Fruit fly (Drosophila melanogaster) whole organism, embryonic: Measurements from ENCODE around the gene CG43245.

Experiments used
- Abd-B ChIP-seq: fragments of 200-800 bp; sonication (Bioruptor generic); optimal IDR thresholded peaks from 2 replicates; lab custom pipeline; 2018; ENCODE audit warnings: missing biosample characterization, mild to moderate bottlenecking, missing genetic modification characterization, moderate library complexity
- Ada2b ChIP-seq: fragments of 200-800 bp; sonication (Bioruptor generic); IDR thresholded peaks from 2 replicates; pipeline ENCODE4 v1.3.6; 2022; ENCODE audit warnings: missing biosample characterization, missing genetic modification characterization
- Bteb2 ChIP-seq: fragments of 200-800 bp; sonication (Bioruptor generic); optimal IDR thresholded peaks from 2 replicates; lab custom pipeline; 2016; ENCODE audit warnings: missing biosample characterization, missing genetic modification characterization
- CG10431 ChIP-seq: fragments of 200-800 bp; sonication (Bioruptor generic); optimal IDR thresholded peaks from 3 replicates; lab custom pipeline; 2018; ENCODE audit warnings: missing biosample characterization, mild to moderate bottlenecking, missing genetic modification characterization
- CG11456 ChIP-seq: fragments of 200-800 bp; sonication (Bioruptor generic); IDR thresholded peaks from 3 replicates; pipeline ENCODE4 v1.3.6; 2022; ENCODE audit warnings: missing biosample characterization, missing genetic modification characterization
- CG11560 ChIP-seq: fragments of 200-800 bp; sonication (Bioruptor generic); IDR thresholded peaks from 3 replicates; pipeline ENCODE4 v1.3.6; 2022; ENCODE audit warnings: missing biosample characterization, missing genetic modification characterization
- CG13287 ChIP-seq: fragments of 200-800 bp; sonication (Bioruptor generic); IDR thresholded peaks from 2 replicates; pipeline ENCODE4 v1.3.6; 2022; ENCODE audit warnings: missing biosample characterization, missing genetic modification characterization; ENCODE audit not compliant: partially characterized antibody
- CG16813 ChIP-seq: fragments of 200-800 bp; sonication (Bioruptor generic); IDR thresholded peaks from 3 replicates; pipeline ENCODE4 v1.3.6; 2022; ENCODE audit warnings: missing biosample characterization, missing genetic modification characterization; ENCODE audit not compliant: partially characterized antibody
- CG30020 ChIP-seq: fragments of 200-800 bp; optimal IDR thresholded peaks from 2 replicates; lab custom pipeline; 2019; ENCODE audit warnings: missing biosample characterization, mild to moderate bottlenecking, missing genetic modification characterization, moderate library complexity
- CG30403 ChIP-seq: fragments of 200-800 bp; sonication (Bioruptor generic); optimal IDR thresholded peaks from 3 replicates; lab custom pipeline; 2016; ENCODE audit warnings: missing biosample characterization, missing genetic modification characterization
- CG32772 ChIP-seq: fragments of 200-800 bp; sonication (Bioruptor generic); IDR thresholded peaks from 2 replicates; pipeline ENCODE4 v1.3.6; 2022; ENCODE audit warnings: missing biosample characterization, missing genetic modification characterization
- CG34224 ChIP-seq: fragments of 200-800 bp; sonication (Bioruptor generic); IDR thresholded peaks from 3 replicates; pipeline ENCODE4 v1.3.6; 2022; ENCODE audit warnings: missing biosample characterization, missing genetic modification characterization; ENCODE audit not compliant: partially characterized antibody
- CG34376 ChIP-seq: fragments of 200-800 bp; sonication (Bioruptor generic); optimal IDR thresholded peaks from 2 replicates; lab custom pipeline; 2018; ENCODE audit warnings: missing biosample characterization, mild to moderate bottlenecking, missing genetic modification characterization
- CG4360 ChIP-seq: fragments of 200-800 bp; sonication (Bioruptor generic); IDR thresholded peaks from 2 replicates; pipeline ENCODE4 v1.3.6; 2022; ENCODE audit warnings: missing biosample characterization, missing genetic modification characterization
- CG6854 ChIP-seq: fragments of 200-800 bp; sonication (Bioruptor generic); optimal IDR thresholded peaks from 3 replicates; lab custom pipeline; 2017; ENCODE audit warnings: missing biosample characterization, mild to moderate bottlenecking, missing genetic modification characterization
- CG7372 ChIP-seq: fragments of 200-800 bp; sonication (Bioruptor generic); IDR thresholded peaks from 2 replicates; pipeline ENCODE4 v1.3.6; 2022; ENCODE audit warnings: missing biosample characterization, missing genetic modification characterization
- CG8089 ChIP-seq: fragments of 200-800 bp; sonication (Bioruptor generic); optimal IDR thresholded peaks from 3 replicates; lab custom pipeline; 2016; ENCODE audit warnings: missing biosample characterization, missing genetic modification characterization
- CG8290 ChIP-seq, 3 experiments: fragments of 200-800 bp; sonication (Bioruptor generic); optimal IDR thresholded peaks; 2 replicates each; lab custom pipeline; 2016 to 2019; ENCODE audit warnings: missing biosample characterization in 3 of 3, missing genetic modification characterization in 3 of 3, mild to moderate bottlenecking in 2 of 3, moderate library complexity in 1 of 3
- CTCF ChIP-seq: fragments of 200-800 bp; sonication (Bioruptor generic); optimal IDR thresholded peaks from 2 replicates; lab custom pipeline; 2017; ENCODE audit warnings: missing biosample characterization, mild to moderate bottlenecking, missing genetic modification characterization, moderate library complexity
- Dek ChIP-seq: fragments of 200-800 bp; sonication (Bioruptor generic); optimal IDR thresholded peaks from 3 replicates; lab custom pipeline; 2019; ENCODE audit warnings: missing biosample characterization, mild to moderate bottlenecking, missing genetic modification characterization, moderate library complexity
- E2f2 ChIP-seq: fragments of 200-800 bp; sonication (Bioruptor generic); IDR thresholded peaks from 2 replicates; pipeline ENCODE4 v1.3.6; 2022; ENCODE audit warnings: missing biosample characterization, missing genetic modification characterization
- H2.0 ChIP-seq: fragments of 200-800 bp; sonication (Bioruptor generic); IDR thresholded peaks from 2 replicates; pipeline ENCODE4 v1.3.6; 2022; ENCODE audit warnings: missing biosample characterization, missing genetic modification characterization
- Hand ChIP-seq: fragments of 200-800 bp; sonication (Bioruptor generic); optimal IDR thresholded peaks from 2 replicates; lab custom pipeline; 2017; ENCODE audit warnings: mild to moderate bottlenecking, missing biosample characterization, missing genetic modification reagents, missing genetic modification characterization
- Lpt ChIP-seq: fragments of >200 bp; optimal IDR thresholded peaks from 2 replicates; lab custom pipeline; 2018; ENCODE audit warnings: missing biosample characterization, missing genetic modification characterization
- Mad ChIP-seq: fragments of 200-800 bp; sonication (Bioruptor generic); optimal IDR thresholded peaks from 2 replicates; lab custom pipeline; 2016; ENCODE audit warnings: missing biosample characterization, missing genetic modification characterization
- Mrtf ChIP-seq: fragments of 200-800 bp; sonication (Bioruptor generic); IDR thresholded peaks from 3 replicates; pipeline ENCODE4 v1.3.6; 2022; ENCODE audit warnings: missing biosample characterization, missing genetic modification characterization
- Pdp1 ChIP-seq, 2 experiments: fragments of 200-800 bp; sonication (Bioruptor generic); optimal IDR thresholded peaks; 3 replicates each; lab custom pipeline; 2016; ENCODE audit warnings: missing biosample characterization in 2 of 2, missing genetic modification characterization in 2 of 2, mild to moderate bottlenecking in 1 of 2, moderate library complexity in 1 of 2
- Xbp1 ChIP-seq: fragments of 200-800 bp; sonication (Bioruptor generic); optimal IDR thresholded peaks from 3 replicates; lab custom pipeline; 2016; ENCODE audit warnings: missing biosample characterization, mild to moderate bottlenecking, missing genetic modification characterization
- ara ChIP-seq: fragments of 200-800 bp; sonication (Bioruptor generic); IDR thresholded peaks from 2 replicates; pipeline ENCODE4 v1.3.6; 2022; ENCODE audit warnings: missing biosample characterization, missing genetic modification characterization
- bsh ChIP-seq, 2 experiments: fragments of 200-800 bp; sonication (Bioruptor generic); optimal IDR thresholded peaks; 2 replicates each; lab custom pipeline; 2017 to 2018; ENCODE audit warnings: mild to moderate bottlenecking in 2 of 2, missing biosample characterization in 2 of 2, missing genetic modification characterization in 2 of 2, moderate library complexity in 1 of 2
- caup ChIP-seq: fragments of 200-800 bp; sonication (Bioruptor generic); optimal IDR thresholded peaks from 3 replicates; lab custom pipeline; 2017; ENCODE audit warnings: missing biosample characterization, mild to moderate bottlenecking, missing genetic modification characterization, moderate library complexity; ENCODE audit not compliant: severe bottlenecking
- chinmo ChIP-seq: fragments of 200-800 bp; sonication (Bioruptor generic); IDR thresholded peaks from 4 replicates; pipeline ENCODE4 v1.3.6; 2022; ENCODE audit warnings: missing biosample characterization, missing genetic modification characterization; ENCODE audit not compliant: partially characterized antibody
- croc ChIP-seq: fragments of 200-800 bp; sonication (Bioruptor generic); conservative IDR thresholded peaks from 3 replicates; pipeline ENCODE4 v1.3.6; 2022; ENCODE audit warnings: missing biosample characterization, missing genetic modification characterization
- emc ChIP-seq: fragments of 200-800 bp; sonication (Bioruptor generic); optimal IDR thresholded peaks from 2 replicates; lab custom pipeline; 2016; ENCODE audit warnings: missing biosample characterization, missing genetic modification characterization
- fd102C ChIP-seq: fragments of 200-800 bp; sonication (Bioruptor generic); optimal IDR thresholded peaks from 2 replicates; lab custom pipeline; 2018; ENCODE audit warnings: missing biosample characterization, mild to moderate bottlenecking, missing genetic modification characterization, moderate library complexity
- ftz-f1 ChIP-seq: fragments of 200-800 bp; sonication (Bioruptor generic); optimal IDR thresholded peaks from 2 replicates; lab custom pipeline; 2016; ENCODE audit warnings: missing biosample characterization, missing genetic modification characterization
- gem ChIP-seq: fragments of 200-800 bp; sonication (Bioruptor generic); optimal IDR thresholded peaks from 2 replicates; lab custom pipeline; 2019; ENCODE audit warnings: missing biosample characterization, mild to moderate bottlenecking, missing genetic modification characterization, moderate library complexity
- gsb ChIP-seq: fragments of 200-800 bp; sonication (Bioruptor generic); IDR thresholded peaks from 2 replicates; pipeline ENCODE4 v1.3.6; 2022; ENCODE audit warnings: missing biosample characterization, missing genetic modification characterization
- hth ChIP-seq: fragments of >200 bp; optimal IDR thresholded peaks from 2 replicates; lab custom pipeline; 2017; ENCODE audit warnings: inconsistent platforms
- inv ChIP-seq: fragments of 200-800 bp; sonication (Bioruptor generic); IDR thresholded peaks from 2 replicates; pipeline ENCODE4 v1.3.6; 2022; ENCODE audit warnings: missing biosample characterization, missing genetic modification characterization; ENCODE audit not compliant: partially characterized antibody
- jing ChIP-seq: fragments of 200-800 bp; sonication (Bioruptor generic); optimal IDR thresholded peaks from 2 replicates; lab custom pipeline; 2018; ENCODE audit warnings: missing biosample characterization, mild to moderate bottlenecking, missing genetic modification characterization
- jumu ChIP-seq: fragments of 200-800 bp; sonication (Bioruptor generic); optimal IDR thresholded peaks from 3 replicates; lab custom pipeline; 2016; ENCODE audit warnings: missing biosample characterization, missing genetic modification characterization
- lilli ChIP-seq: fragments of 200-800 bp; sonication (Bioruptor generic); optimal IDR thresholded peaks from 3 replicates; lab custom pipeline; 2016; ENCODE audit warnings: missing biosample characterization, missing genetic modification characterization
- nerfin-1 ChIP-seq: fragments of 200-800 bp; sonication (Bioruptor generic); optimal IDR thresholded peaks from 3 replicates; lab custom pipeline; 2019; ENCODE audit warnings: missing biosample characterization, mild to moderate bottlenecking, missing genetic modification characterization, moderate library complexity
- org-1 ChIP-seq: fragments of 200-800 bp; sonication (Bioruptor generic); optimal IDR thresholded peaks from 2 replicates; lab custom pipeline; 2017; ENCODE audit warnings: missing biosample characterization, missing genetic modification characterization
- sisA ChIP-seq: fragments of 200-800 bp; sonication (Bioruptor generic); IDR thresholded peaks from 2 replicates; pipeline ENCODE4 v1.3.6; 2022; ENCODE audit warnings: missing biosample characterization, missing genetic modification characterization
- so ChIP-seq: fragments of 200-800 bp; sonication (Bioruptor generic); IDR thresholded peaks from 3 replicates; pipeline ENCODE4 v1.3.6; 2022; ENCODE audit warnings: missing biosample characterization, missing genetic modification characterization
- tx ChIP-seq: fragments of 200-800 bp; sonication (Bioruptor generic); optimal IDR thresholded peaks from 2 replicates; lab custom pipeline; 2016; ENCODE audit warnings: missing biosample characterization, missing genetic modification characterization
- vfl ChIP-seq: fragments of 200-800 bp; sonication (Bioruptor generic); optimal IDR thresholded peaks from 2 replicates; lab custom pipeline; 2016; ENCODE audit warnings: missing biosample characterization, missing genetic modification characterization
- zen2 ChIP-seq: fragments of 200-800 bp; sonication (Bioruptor generic); IDR thresholded peaks from 3 replicates; pipeline ENCODE4 v1.3.6; 2022; ENCODE audit warnings: missing biosample characterization, missing genetic modification characterization; ENCODE audit not compliant: partially characterized antibody
- zfh1 ChIP-seq: fragments of 200-800 bp; sonication (Bioruptor generic); IDR thresholded peaks from 3 replicates; pipeline ENCODE4 v1.3.6; 2022; ENCODE audit warnings: missing biosample characterization, missing genetic modification characterization

Gene CG43245

DNA sequence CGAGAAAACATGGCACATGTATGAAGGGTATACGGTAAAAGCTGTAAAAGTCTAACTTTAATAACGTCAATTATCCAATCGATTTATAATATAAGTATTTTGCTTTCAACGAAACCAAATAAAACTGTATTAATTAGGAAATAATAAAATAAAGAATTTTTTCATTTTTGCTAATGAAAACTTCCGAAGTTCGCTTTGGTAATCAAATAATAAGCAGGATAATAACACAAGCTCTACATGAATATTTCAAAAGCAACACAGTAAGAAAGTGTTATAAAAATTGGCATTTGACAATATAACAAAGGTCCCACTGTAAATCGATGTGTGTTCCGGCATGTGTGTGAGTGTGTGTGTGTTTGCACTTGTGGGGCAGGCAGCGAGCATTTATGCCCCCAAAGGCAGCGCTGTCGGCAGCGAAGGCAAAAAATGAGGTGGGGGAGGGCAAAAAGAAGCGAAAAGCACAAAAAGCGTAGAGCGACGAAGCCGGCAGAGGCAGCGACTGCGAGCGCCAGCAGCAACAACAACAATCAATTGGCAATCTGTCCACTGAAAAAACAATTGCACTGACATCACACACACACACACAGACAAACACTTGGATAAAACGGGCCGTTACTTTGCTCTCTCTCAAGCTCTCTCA, 35.1 kb upstream of the CG43245 start (continued):
- TF ChIP-seq ara (GFP tag; lab: Robert Waterston, UW) (no peak), caup (no peak), bsh (GFP tag; optimal IDR thresholded peaks at IDR 0.05; lab: Kevin White, UChicago) (no peak), zfh1 (GFP tag; lab: Robert Waterston, UW) (no peak), CG34224 (GFP tag; lab: Robert Waterston, UW) (no peak), CG8290 (GFP tag; optimal IDR thresholded peaks at IDR 0.05; lab: Kevin White, UChicago) (no peak), CG8290 (tag; optimal IDR thresholded peaks at IDR 0.05; lab: Kevin White, UChicago) (no peak), CG13287 (GFP tag; lab: Robert Waterston, UW) (no peak), jing (no peak), CG6854 (GFP tag; lab: Kevin White, UChicago) (no peak), CG8089 (GFP tag; lab: Kevin White, UChicago) (no peak), gsb (GFP tag; lab: Robert Waterston, UW) (no peak), H2.0 (GFP tag; lab: Robert Waterston, UW) (no peak), Dek (tag; lab: Kevin White, UChicago) (no peak), CG7372 (GFP tag; lab: Robert Waterston, UW) (no peak), Abd-B (GFP tag; lab: Kevin White, UChicago) (peak; percentile 11), CG11560 (tag; lab: Robert Waterston, UW) (no peak), so (GFP tag; lab: Robert Waterston, UW) (no peak), org-1 (GFP tag; lab: Kevin White, UChicago) (no peak), CG11456 (GFP tag; lab: Robert Waterston, UW) (no peak), jumu (GFP tag; lab: Kevin White, UChicago) (no peak), Ada2b (GFP tag; lab: Robert Waterston, UW) (no peak), CG32772 (GFP tag; lab: Robert Waterston, UW) (peak; percentile 36; the same call in 1 of the 2 replicates), CG30403 (GFP tag; lab: Kevin White, UChicago) (no peak), hth (no peak), fd102C (no peak), sisA (GFP tag; lab: Robert Waterston, UW) (no peak), Bteb2 (no peak), Hand (GFP tag; lab: Kevin White, UChicago) (no peak), CG10431 (GFP tag; lab: Kevin White, UChicago) (no peak), tx (GFP tag; lab: Kevin White, UChicago) (no peak), vfl (no peak), CG30020 (tag; lab: Kevin White, UChicago) (no peak), Xbp1 (GFP tag; lab: Kevin White, UChicago) (no peak), Pdp1 (GFP tag; optimal IDR thresholded peaks at IDR 0.05; lab: Kevin White, UChicago) (no peak), Lpt (GFP tag; lab: Kevin White, UChicago) (no peak), inv (GFP tag; lab: Robert Waterston, UW) (no peak), nerfin-1 (tag; lab: Kevin White, UChicago) (no peak), CG34376 (GFP tag; lab: Kevin White, UChicago) (no peak), croc (GFP tag; lab: Robert Waterston, UW) (no peak), E2f2 (GFP tag; lab: Robert Waterston, UW) (no peak), ftz-f1 (GFP tag; lab: Kevin White, UChicago) (no peak), CG16813 (GFP tag; lab: Robert Waterston, UW) (no peak), emc (GFP tag; lab: Kevin White, UChicago) (no peak), Mrtf (GFP tag; lab: Robert Waterston, UW) (no peak), zen2 (GFP tag; lab: Robert Waterston, UW) (no peak; the same call in 2 of the 3 replicates), CTCF (no peak), Mad (GFP tag; lab: Kevin White, UChicago) (no peak), gem (tag; lab: Kevin White, UChicago) (peak; percentile 47), chinmo (peak; percentile 94; the same call in 3 of the 4 replicates), CG4360 (peak; percentile 72), lilli (no peak)
